Worm (Caenorhabditis elegans) whole organism, L2 larva: ENCODE measurements around the gene srh-277.

Experiments used
- ama-1 ChIP-seq: fragments of 150-350 bp; optimal IDR thresholded peaks from 2 replicates; lab custom pipeline; 2018; ENCODE audit warnings: inconsistent platforms
- ceh-82 ChIP-seq: fragments of 150-350 bp; optimal IDR thresholded peaks from 2 replicates; lab custom pipeline; 2014; ENCODE audit warnings: missing biosample characterization, missing genetic modification characterization
- lin-39 ChIP-seq: fragments of 150-350 bp; optimal IDR thresholded peaks from 2 replicates; lab custom pipeline; 2014; ENCODE audit warnings: missing biosample characterization, missing genetic modification reagents, missing genetic modification characterization
- mdl-1 ChIP-seq, 2 experiments: fragments of 150-350 bp in 1 of 2; sonication (generic microtip) in 1 of 2; optimal IDR thresholded peaks; 2 replicates each; lab custom pipeline; 2017; ENCODE audit warnings: missing biosample characterization in 2 of 2, missing genetic modification characterization in 2 of 2
- nhr-12 ChIP-seq: fragments of 150-350 bp; optimal IDR thresholded peaks from 2 replicates; lab custom pipeline; 2014; ENCODE audit warnings: missing biosample characterization, missing genetic modification characterization
- ztf-11 ChIP-seq: sonication (generic microtip); optimal IDR thresholded peaks from 2 replicates; lab custom pipeline; 2017; ENCODE audit warnings: missing biosample characterization, missing genetic modification characterization

DNA sequence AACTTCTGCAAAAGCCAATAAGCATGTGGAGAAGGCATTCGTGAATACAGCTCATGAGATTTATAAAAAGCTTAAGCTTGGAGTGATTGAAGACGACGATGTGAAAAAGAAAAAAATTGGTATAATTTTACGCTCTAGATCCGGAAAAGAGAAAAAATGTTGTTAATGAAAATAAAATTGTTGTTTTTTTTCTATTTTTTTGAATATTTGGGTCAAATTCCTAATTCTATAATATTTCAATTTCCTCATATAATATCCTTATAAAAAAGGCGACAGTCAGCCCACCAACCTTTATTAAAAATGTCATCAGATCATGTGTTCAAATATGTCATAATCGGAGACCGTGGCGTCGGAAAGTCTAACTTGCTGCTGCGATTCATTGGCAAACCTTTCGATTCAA, 12.4 kb downstream of the srh-277 start, which contains the start of gene rabr-3:
- TF ChIP-seq ceh-82 (tag; lab: Kevin White, UChicago) (no peak), ztf-11 (tag; lab: Kevin White, UChicago) (no peak), mdl-1 (tag; optimal IDR thresholded peaks at IDR 0.05; lab: Kevin White, UChicago) (no peak), lin-39 (no peak), nhr-12 (tag; lab: Kevin White, UChicago) (no peak), ama-1 (no peak)
